Fruit fly (Drosophila melanogaster) whole organism, wandering third instar larva: ENCODE data around the gene CG12814.

Experiments
- Abd-B ChIP-seq: fragments of >200 bp; optimal IDR thresholded peaks from 2 replicates; lab custom pipeline; 2017; ENCODE audit warnings: missing biosample characterization, missing genetic modification characterization
- CG32264 ChIP-seq: fragments of 200-800 bp; sonication (Bioruptor generic); optimal IDR thresholded peaks from 2 replicates; lab custom pipeline; 2016; ENCODE audit warnings: missing biosample characterization, missing genetic modification characterization
- CG9705 ChIP-seq: fragments of 200-800 bp; sonication (Bioruptor generic); optimal IDR thresholded peaks from 2 replicates; lab custom pipeline; 2018; ENCODE audit warnings: missing biosample characterization, mild to moderate bottlenecking, missing genetic modification characterization
- CrebA ChIP-seq: fragments of 200-800 bp; sonication (Bioruptor generic); optimal IDR thresholded peaks from 2 replicates; lab custom pipeline; 2016; ENCODE audit warnings: missing biosample characterization, mild to moderate bottlenecking, missing genetic modification characterization, borderline replicate concordance
- Dfd ChIP-seq: fragments of >200 bp; optimal IDR thresholded peaks from 2 replicates; lab custom pipeline; 2017; ENCODE audit warnings: missing biosample characterization, missing genetic modification characterization
- Dif ChIP-seq: fragments of 200-275, 200-300 bp; sonication (Bioruptor generic); optimal IDR thresholded peaks from 2 replicates; lab custom pipeline; 2018; ENCODE audit warnings: missing biosample characterization, missing genetic modification characterization; ENCODE audit not compliant: partially characterized antibody
- GATAd ChIP-seq: sonication (Bioruptor generic); optimal IDR thresholded peaks from 2 replicates; lab custom pipeline; 2016; ENCODE audit warnings: missing biosample characterization, missing genetic modification characterization
- HLH106 ChIP-seq: fragments of 200-800 bp; optimal IDR thresholded peaks from 3 replicates; lab custom pipeline; 2019; ENCODE audit warnings: missing biosample characterization, mild to moderate bottlenecking, missing genetic modification characterization, moderate library complexity
- Hnf4 ChIP-seq: fragments of 200-800 bp; sonication (Bioruptor generic); optimal IDR thresholded peaks from 2 replicates; lab custom pipeline; 2016; ENCODE audit warnings: missing biosample characterization, mild to moderate bottlenecking, missing genetic modification characterization
- Hr78 ChIP-seq: fragments of >200 bp; optimal IDR thresholded peaks from 2 replicates; lab custom pipeline; 2017; ENCODE audit warnings: missing biosample characterization, missing genetic modification characterization
- Hr83 ChIP-seq: fragments of 200-300 bp; sonication (Bioruptor generic); optimal IDR thresholded peaks from 2 replicates; lab custom pipeline; 2016; ENCODE audit warnings: missing biosample characterization, mild to moderate bottlenecking, missing genetic modification characterization, moderate library complexity; ENCODE audit not compliant: poor library complexity, severe bottlenecking
- Jra ChIP-seq: sonication (Bioruptor generic); optimal IDR thresholded peaks from 2 replicates; lab custom pipeline; 2016; ENCODE audit warnings: missing biosample characterization, missing genetic modification characterization
- Mio ChIP-seq: sonication (Bioruptor generic); optimal IDR thresholded peaks from 2 replicates; lab custom pipeline; 2016; ENCODE audit warnings: missing biosample characterization, missing genetic modification characterization
- Myc ChIP-seq: fragments of >200 bp; optimal IDR thresholded peaks from 2 replicates; lab custom pipeline; 2017
- N ChIP-seq: fragments of >200 bp; optimal IDR thresholded peaks from 2 replicates; lab custom pipeline; 2018; ENCODE audit warnings: missing biosample characterization, missing external identifiers, missing genetic modification characterization
- OdsH ChIP-seq: fragments of 200-800 bp; sonication (Bioruptor generic); optimal IDR thresholded peaks from 2 replicates; lab custom pipeline; 2016; ENCODE audit warnings: missing biosample characterization, mild to moderate bottlenecking, missing genetic modification characterization
- Rel ChIP-seq, 2 experiments: fragments of 200-800 bp; sonication (Bioruptor generic) in 1 of 2; optimal IDR thresholded peaks; 2 replicates in 1 of 2; 3 replicates in 1 of 2; lab custom pipeline; 2016 to 2019; ENCODE audit warnings: mild to moderate bottlenecking in 2 of 2, missing biosample characterization in 2 of 2, missing genetic modification characterization in 2 of 2, moderate library complexity in 1 of 2
- Sp1 ChIP-seq: fragments of 200-800 bp; sonication (Bioruptor generic); optimal IDR thresholded peaks from 3 replicates; lab custom pipeline; 2019; ENCODE audit warnings: missing biosample characterization, mild to moderate bottlenecking, missing genetic modification characterization, moderate library complexity
- Vsx2 ChIP-seq: fragments of 200-300, 225-300 bp; sonication (Bioruptor generic); optimal IDR thresholded peaks from 2 replicates; lab custom pipeline; 2018; ENCODE audit warnings: missing biosample characterization, missing genetic modification characterization; ENCODE audit not compliant: partially characterized antibody
- br ChIP-seq: fragments of 200-800 bp; sonication (Bioruptor generic); optimal IDR thresholded peaks from 2 replicates; lab custom pipeline; 2016; ENCODE audit warnings: missing biosample characterization, missing genetic modification characterization
- brk ChIP-seq: fragments of 200-800 bp; sonication (Bioruptor generic); optimal IDR thresholded peaks from 2 replicates; lab custom pipeline; 2016; ENCODE audit warnings: missing biosample characterization, mild to moderate bottlenecking, missing genetic modification characterization
- dl ChIP-seq, 2 experiments: fragments of 175-275, 200-275 bp in 1 of 2; fragments of 200-275 bp in 1 of 2; sonication (Bioruptor generic); optimal IDR thresholded peaks; lab custom pipeline; 2018; ENCODE audit warnings: mild to moderate bottlenecking in 2 of 2, missing biosample characterization in 2 of 2, missing genetic modification characterization in 2 of 2, moderate library complexity in 2 of 2; ENCODE audit not compliant: partially characterized antibody in 2 of 2, insufficient read depth in 1 of 2
- dmrt93B ChIP-seq: fragments of 200-800 bp; sonication (Bioruptor generic); optimal IDR thresholded peaks from 2 replicates; lab custom pipeline; 2018; ENCODE audit warnings: missing biosample characterization, mild to moderate bottlenecking, missing genetic modification characterization
- dsf ChIP-seq: sonication (Bioruptor generic); optimal IDR thresholded peaks from 2 replicates; lab custom pipeline; 2016; ENCODE audit warnings: missing biosample characterization, missing genetic modification characterization, borderline replicate concordance
- ey ChIP-seq: fragments of 200-800 bp; sonication (Bioruptor generic); optimal IDR thresholded peaks from 2 replicates; lab custom pipeline; 2016; ENCODE audit warnings: missing biosample characterization, missing genetic modification characterization
- foxo ChIP-seq, 2 experiments: fragments of 200-800 bp; sonication (Bioruptor generic); optimal IDR thresholded peaks; 2 replicates in 1 of 2; 3 replicates in 1 of 2; lab custom pipeline; 2016 to 2017; ENCODE audit warnings: missing biosample characterization in 2 of 2, missing genetic modification characterization in 2 of 2
- fru ChIP-seq: fragments of 200-800 bp; sonication (Bioruptor generic); optimal IDR thresholded peaks from 3 replicates; lab custom pipeline; 2016; ENCODE audit warnings: missing biosample characterization, mild to moderate bottlenecking, missing genetic modification characterization
- h ChIP-seq: fragments of 200-800 bp; sonication (Bioruptor generic); optimal IDR thresholded peaks from 3 replicates; lab custom pipeline; 2016; ENCODE audit warnings: missing biosample characterization, mild to moderate bottlenecking, missing genetic modification characterization
- jim ChIP-seq: fragments of 175-275, 200-325 bp; sonication (Bioruptor generic); optimal IDR thresholded peaks from 2 replicates; lab custom pipeline; 2016; ENCODE audit warnings: missing biosample characterization, mild to moderate bottlenecking, missing genetic modification characterization
- lola ChIP-seq: fragments of >200 bp; optimal IDR thresholded peaks from 2 replicates; lab custom pipeline; 2017; ENCODE audit warnings: missing biosample characterization, missing genetic modification characterization
- pan ChIP-seq: fragments of >200 bp; optimal IDR thresholded peaks from 2 replicates; lab custom pipeline; 2017
- psq ChIP-seq: fragments of 200-800 bp; sonication (Bioruptor generic); optimal IDR thresholded peaks from 3 replicates; lab custom pipeline; 2017; ENCODE audit warnings: missing biosample characterization, mild to moderate bottlenecking, missing genetic modification characterization, moderate library complexity
- rgr ChIP-seq: fragments of 200-800 bp; sonication (Bioruptor generic); optimal IDR thresholded peaks from 3 replicates; lab custom pipeline; 2016; ENCODE audit warnings: missing biosample characterization, mild to moderate bottlenecking, missing genetic modification characterization
- sage ChIP-seq: fragments of 200-800 bp; sonication (Bioruptor generic); optimal IDR thresholded peaks from 2 replicates; lab custom pipeline; 2016; ENCODE audit warnings: missing biosample characterization, mild to moderate bottlenecking, missing genetic modification characterization
- sv ChIP-seq: fragments of 200-800 bp; sonication (Bioruptor generic); optimal IDR thresholded peaks from 3 replicates; lab custom pipeline; 2016; ENCODE audit warnings: missing biosample characterization, missing genetic modification characterization
- tai ChIP-seq: sonication (Bioruptor generic); optimal IDR thresholded peaks from 2 replicates; lab custom pipeline; 2016; ENCODE audit warnings: missing biosample characterization, missing genetic modification characterization
- usp ChIP-seq: fragments of >200 bp; optimal IDR thresholded peaks from 2 replicates; lab custom pipeline; 2017; ENCODE audit warnings: missing biosample characterization, missing genetic modification characterization
- woc ChIP-seq: sonication (Bioruptor generic); optimal IDR thresholded peaks from 2 replicates; lab custom pipeline; 2016; ENCODE audit warnings: missing biosample characterization, mild to moderate bottlenecking, missing genetic modification characterization

Gene CG12814

DNA sequence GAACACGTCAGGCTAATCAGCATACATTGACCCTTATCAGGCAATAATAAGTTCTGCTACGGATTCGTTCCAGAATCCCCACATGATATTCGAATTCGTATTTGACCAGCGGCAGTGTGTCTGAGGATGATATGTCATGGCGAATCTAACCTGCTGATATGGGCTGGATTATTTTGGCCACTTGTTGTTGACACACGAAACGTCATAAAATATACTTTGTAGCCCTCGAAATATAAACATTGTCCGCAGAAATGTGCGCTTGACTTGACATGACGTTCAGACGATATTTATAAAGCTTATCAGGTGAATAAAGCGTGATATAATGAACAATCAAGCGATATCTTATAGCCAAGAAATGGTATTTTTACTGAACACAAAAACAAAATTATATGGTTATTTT lies 23.1 kb downstream of the CG12814 start:
- TF ChIP-seq CrebA (GFP tag; lab: Kevin White, UChicago) (no peak), foxo (GFP tag; optimal IDR thresholded peaks at IDR 0.05; lab: Kevin White, UChicago) (peak in 1 of 2 experiments; percentile 20), tai (GFP tag; lab: Kevin White, UChicago) (peak; percentile 50), rgr (GFP tag; lab: Kevin White, UChicago) (no peak), brk (GFP tag; lab: Kevin White, UChicago) (no peak), Rel (GFP tag; optimal IDR thresholded peaks at IDR 0.05; lab: Kevin White, UChicago) (no peak), Rel (tag; optimal IDR thresholded peaks at IDR 0.05; lab: Kevin White, UChicago) (no peak), psq (GFP tag; lab: Kevin White, UChicago) (no peak), OdsH (GFP tag; lab: Kevin White, UChicago) (no peak), Hnf4 (GFP tag; lab: Kevin White, UChicago) (peak; percentile 36), GATAd (GFP tag; lab: Kevin White, UChicago) (no peak), sage (GFP tag; lab: Kevin White, UChicago) (peak; percentile 2), br (peak; percentile 42)

DNA sequence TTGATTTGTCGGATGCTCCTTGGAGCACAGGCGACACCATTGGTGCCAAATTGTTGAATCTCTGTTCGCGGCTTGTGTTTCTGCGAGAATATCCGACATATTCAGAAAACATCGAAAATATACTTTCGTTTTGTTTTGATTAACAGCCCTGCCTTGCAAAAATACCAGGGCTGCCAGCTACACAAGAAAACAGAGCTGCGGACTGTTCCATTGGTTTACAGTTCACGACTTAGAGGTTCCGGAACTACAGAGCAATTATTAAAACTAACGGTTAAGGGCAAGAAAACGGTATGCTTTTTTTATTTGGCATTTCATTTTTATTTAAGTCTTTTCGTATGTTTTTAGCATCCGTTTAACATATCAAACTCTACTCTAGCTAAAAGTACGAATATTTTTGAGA lies 28.2 kb downstream of the CG12814 start, which contains the start of gene CG6254:
TSS of gene CG6254 (minus strand) at position 169 of the 400 bp plus-strand sequence.
- TF ChIP-seq Dfd, result no peak
- no peak for TF ChIP-seq GATAd (GFP tag; lab: Kevin White, UChicago)
- TF ChIP-seq Hr83 (GFP tag; lab: Kevin White, UChicago), result peak; percentile 74
- TF ChIP-seq OdsH (GFP tag; lab: Kevin White, UChicago), result peak; percentile 8
- no peak for TF ChIP-seq br
- no peak for TF ChIP-seq brk (GFP tag; lab: Kevin White, UChicago)
- no peak for TF ChIP-seq Vsx2 (GFP tag; lab: Kevin White, UChicago)
- no peak for TF ChIP-seq lola (GFP tag; lab: Kevin White, UChicago)
- TF ChIP-seq N (GFP tag; lab: Kevin White, UChicago), result no peak
- TF ChIP-seq Mio, result no peak
- TF ChIP-seq h (GFP tag; lab: Kevin White, UChicago), result no peak
- TF ChIP-seq fru (GFP tag; lab: Kevin White, UChicago), result no peak
- no peak for TF ChIP-seq Jra (GFP tag; lab: Kevin White, UChicago)
- TF ChIP-seq Sp1 (GFP tag; lab: Kevin White, UChicago), result no peak
- TF ChIP-seq CrebA (GFP tag; lab: Kevin White, UChicago), result no peak
- TF ChIP-seq HLH106 (tag; lab: Kevin White, UChicago), result no peak
- TF ChIP-seq Dif (GFP tag; lab: Kevin White, UChicago), result no peak
- TF ChIP-seq woc (GFP tag; lab: Kevin White, UChicago), result peak; percentile 81
- no peak for TF ChIP-seq sage (GFP tag; lab: Kevin White, UChicago)
- TF ChIP-seq CG9705 (GFP tag; lab: Kevin White, UChicago), result peak; percentile 45
- TF ChIP-seq CG32264, result no peak
- no peak for TF ChIP-seq usp
- no peak for TF ChIP-seq dmrt93B (GFP tag; lab: Kevin White, UChicago)
- TF ChIP-seq Hnf4 (GFP tag; lab: Kevin White, UChicago), result no peak
- TF ChIP-seq dsf (GFP tag; lab: Kevin White, UChicago), result no peak
- no peak for TF ChIP-seq Myc
- no peak for TF ChIP-seq psq (GFP tag; lab: Kevin White, UChicago)
- no peak for TF ChIP-seq pan (lab: Kevin White, UChicago)
- TF ChIP-seq sv (GFP tag; lab: Kevin White, UChicago), result no peak
- TF ChIP-seq jim (GFP tag; lab: Kevin White, UChicago), result no peak
- peak; percentile 13 for TF ChIP-seq ey (GFP tag; lab: Kevin White, UChicago)
- no peak for TF ChIP-seq Abd-B (GFP tag; lab: Kevin White, UChicago)
- TF ChIP-seq rgr (GFP tag; lab: Kevin White, UChicago), result no peak
- TF ChIP-seq Hr78 (GFP tag; lab: Kevin White, UChicago), result no peak
- no peak for TF ChIP-seq Rel (GFP tag; optimal IDR thresholded peaks at IDR 0.05; lab: Kevin White, UChicago)
- no peak for TF ChIP-seq Rel (tag; optimal IDR thresholded peaks at IDR 0.05; lab: Kevin White, UChicago)
- TF ChIP-seq foxo (GFP tag; optimal IDR thresholded peaks at IDR 0.05; lab: Kevin White, UChicago), result peak in 1 of 2 experiments; percentile 51
- TF ChIP-seq tai (GFP tag; lab: Kevin White, UChicago), result no peak
- TF ChIP-seq dl (GFP tag; optimal IDR thresholded peaks at IDR 0.05; lab: Kevin White, UChicago; ENCODE audit: insufficient read depth in 1 of 2, partially characterized antibody in 2 of 2), result no peak
- TF ChIP-seq, all 38 proteins: peak for 6
